Fruit fly (Drosophila melanogaster) whole organism, embryonic: ENCODE results near the gene Hsp70Aa.
"Not testable (repeated sequence)": the region's sequence is repeated elsewhere in the genome, so short reads cannot be mapped to it uniquely, and the experiment has no call there.

Source experiments
- Ada2b ChIP-seq: fragments of 200-800 bp; sonication (Bioruptor generic); IDR thresholded peaks from 2 replicates; pipeline ENCODE4 v1.3.6; 2022; ENCODE audit warnings: missing biosample characterization, missing genetic modification characterization
- Blimp-1 ChIP-seq: fragments of 200-800 bp; sonication (Bioruptor generic); optimal IDR thresholded peaks from 3 replicates; lab custom pipeline; 2018; ENCODE audit warnings: missing biosample characterization, missing genetic modification characterization, mild to moderate bottlenecking, moderate library complexity, missing genetic modification reagents
- CG10147 ChIP-seq: fragments of 200-800 bp; sonication (Bioruptor generic); optimal IDR thresholded peaks from 2 replicates; lab custom pipeline; 2019; ENCODE audit warnings: missing biosample characterization, mild to moderate bottlenecking, missing genetic modification characterization, moderate library complexity
- CG10209 ChIP-seq: fragments of 200-800 bp; sonication (Bioruptor generic); optimal IDR thresholded peaks from 3 replicates; lab custom pipeline; 2017; ENCODE audit warnings: missing biosample characterization, mild to moderate bottlenecking, missing genetic modification characterization, missing genetic modification reagents
- CG11504 ChIP-seq: fragments of 200-800 bp; sonication (Bioruptor generic); optimal IDR thresholded peaks from 3 replicates; lab custom pipeline; 2019; ENCODE audit warnings: missing biosample characterization, mild to moderate bottlenecking, missing genetic modification characterization, moderate library complexity
- CG13775 ChIP-seq: fragments of 200-800 bp; sonication (Bioruptor generic); optimal IDR thresholded peaks from 3 replicates; lab custom pipeline; 2017; ENCODE audit warnings: missing biosample characterization, mild to moderate bottlenecking, missing genetic modification characterization
- CG14965 ChIP-seq: fragments of 200-800 bp; sonication (Bioruptor generic); optimal IDR thresholded peaks from 2 replicates; lab custom pipeline; 2016; ENCODE audit warnings: missing biosample characterization, missing genetic modification characterization, borderline replicate concordance
- CG15011 ChIP-seq: fragments of 200-800 bp; sonication (Bioruptor generic); optimal IDR thresholded peaks from 3 replicates; lab custom pipeline; 2018; ENCODE audit warnings: missing biosample characterization, mild to moderate bottlenecking, missing genetic modification characterization
- CG2199 ChIP-seq: fragments of 200-800 bp; sonication (Bioruptor generic); IDR thresholded peaks from 3 replicates; pipeline ENCODE4 v1.3.6; 2022; ENCODE audit warnings: missing biosample characterization, missing genetic modification characterization
- CG31388 ChIP-seq: fragments of 200-800 bp; sonication (Bioruptor generic); optimal IDR thresholded peaks from 2 replicates; lab custom pipeline; 2016; ENCODE audit warnings: missing biosample characterization, missing genetic modification characterization
- CG3847 ChIP-seq: fragments of 200-800 bp; sonication (Bioruptor generic); IDR thresholded peaks from 2 replicates; pipeline ENCODE4 v1.3.6; 2022; ENCODE audit warnings: missing biosample characterization, missing genetic modification characterization
- CG5245 ChIP-seq: fragments of 200-800 bp; sonication (Bioruptor generic); optimal IDR thresholded peaks from 3 replicates; lab custom pipeline; 2016; ENCODE audit warnings: missing biosample characterization, missing genetic modification characterization
- CG7271 ChIP-seq: fragments of 200-800 bp; sonication (Bioruptor generic); optimal IDR thresholded peaks from 2 replicates; lab custom pipeline; 2018; ENCODE audit warnings: missing biosample characterization, mild to moderate bottlenecking, missing genetic modification characterization, moderate library complexity
- CG8478 ChIP-seq: fragments of >200 bp; optimal IDR thresholded peaks from 2 replicates; lab custom pipeline; 2018
- CrebB ChIP-seq: fragments of 200-800 bp; sonication (Bioruptor generic); optimal IDR thresholded peaks from 3 replicates; lab custom pipeline; 2018; ENCODE audit warnings: missing biosample characterization, mild to moderate bottlenecking, missing genetic modification characterization
- D ChIP-seq, 2 experiments: fragments of 200-800 bp in 1 of 2; fragments of >200 bp in 1 of 2; sonication (Bioruptor generic) in 1 of 2; optimal IDR thresholded peaks; 2 replicates in 1 of 2; 3 replicates in 1 of 2; lab custom pipeline; 2017; ENCODE audit warnings: mild to moderate bottlenecking in 1 of 2, missing biosample characterization in 1 of 2, missing genetic modification characterization in 1 of 2, missing genetic modification reagents in 1 of 2
- Deaf1 ChIP-seq: fragments of 200-800 bp; optimal IDR thresholded peaks from 3 replicates; lab custom pipeline; 2019; ENCODE audit warnings: missing biosample characterization, mild to moderate bottlenecking, missing genetic modification characterization, moderate library complexity
- Dref ChIP-seq: fragments of 200-800 bp; sonication (Bioruptor generic); IDR thresholded peaks from 2 replicates; pipeline ENCODE4 v1.3.6; 2022; ENCODE audit warnings: missing biosample characterization, missing genetic modification characterization
- Drgx ChIP-seq: fragments of 200-800 bp; sonication (Bioruptor generic); IDR thresholded peaks from 2 replicates; pipeline ENCODE4 v1.3.6; 2022; ENCODE audit warnings: missing biosample characterization, missing genetic modification characterization
- Elba2 ChIP-seq: fragments of 200-800 bp; sonication (Bioruptor generic); optimal IDR thresholded peaks from 3 replicates; lab custom pipeline; 2016; ENCODE audit warnings: missing biosample characterization, missing genetic modification characterization
- MESR4 ChIP-seq: fragments of 200-800 bp; sonication (Bioruptor generic); optimal IDR thresholded peaks from 2 replicates; lab custom pipeline; 2018; ENCODE audit warnings: missing biosample characterization, mild to moderate bottlenecking, missing genetic modification characterization, moderate library complexity
- Max ChIP-seq: fragments of 200-800 bp; sonication (Bioruptor generic); optimal IDR thresholded peaks from 2 replicates; lab custom pipeline; 2016; ENCODE audit warnings: missing biosample characterization, mild to moderate bottlenecking, missing genetic modification characterization
- Med ChIP-seq: fragments of 200-800 bp; sonication (Bioruptor generic); peaks from one replicate; lab custom pipeline; 2016; ENCODE audit warnings: missing biosample characterization, missing genetic modification characterization, mild to moderate bottlenecking, inconsistent platforms, moderate library complexity
- Nf-YB ChIP-seq: fragments of 200-800 bp; sonication (Bioruptor generic); optimal IDR thresholded peaks from 3 replicates; lab custom pipeline; 2019; ENCODE audit warnings: missing biosample characterization, mild to moderate bottlenecking, missing genetic modification characterization, moderate library complexity
- Nf-YC ChIP-seq: fragments of 200-800 bp; optimal IDR thresholded peaks from 3 replicates; lab custom pipeline; 2019; ENCODE audit warnings: missing biosample characterization, mild to moderate bottlenecking, missing genetic modification characterization, moderate library complexity
- Sox100B ChIP-seq: fragments of 200-800 bp; sonication (Bioruptor generic); optimal IDR thresholded peaks from 3 replicates; lab custom pipeline; 2018; ENCODE audit warnings: missing biosample characterization, mild to moderate bottlenecking, missing genetic modification characterization
- Sry-β ChIP-seq: fragments of 200-800 bp; sonication (Bioruptor generic); optimal IDR thresholded peaks from 2 replicates; lab custom pipeline; 2018; ENCODE audit warnings: missing biosample characterization, mild to moderate bottlenecking, missing genetic modification characterization, moderate library complexity
- Sry-δ ChIP-seq: fragments of 200-800 bp; sonication (Bioruptor generic); optimal IDR thresholded peaks from 2 replicates; lab custom pipeline; 2016; ENCODE audit warnings: missing biosample characterization, missing genetic modification characterization
- cg ChIP-seq: fragments of 200-800 bp; sonication (Bioruptor generic); optimal IDR thresholded peaks from 3 replicates; lab custom pipeline; 2019; ENCODE audit warnings: missing biosample characterization, mild to moderate bottlenecking, missing genetic modification characterization, moderate library complexity
- dmrt11E ChIP-seq: fragments of 200-800 bp; sonication (Bioruptor generic); optimal IDR thresholded peaks from 3 replicates; lab custom pipeline; 2018; ENCODE audit warnings: missing biosample characterization, mild to moderate bottlenecking, missing genetic modification characterization, moderate library complexity
- kay ChIP-seq: fragments of 200-800 bp; sonication (Bioruptor generic); optimal IDR thresholded peaks from 2 replicates; lab custom pipeline; 2016; ENCODE audit warnings: missing biosample characterization, missing genetic modification characterization
- nerfin-1 ChIP-seq: fragments of 200-800 bp; sonication (Bioruptor generic); optimal IDR thresholded peaks from 3 replicates; lab custom pipeline; 2019; ENCODE audit warnings: missing biosample characterization, mild to moderate bottlenecking, missing genetic modification characterization, moderate library complexity
- pnt ChIP-seq: fragments of 200-800 bp; sonication (Bioruptor generic); optimal IDR thresholded peaks from 3 replicates; lab custom pipeline; 2016; ENCODE audit warnings: missing biosample characterization, missing genetic modification characterization
- run ChIP-seq: fragments of 200-800 bp; sonication (Bioruptor generic); optimal IDR thresholded peaks from 3 replicates; lab custom pipeline; 2018; ENCODE audit warnings: missing biosample characterization, mild to moderate bottlenecking, missing genetic modification characterization
- schlank ChIP-seq: fragments of 200-800 bp; sonication (Bioruptor generic); optimal IDR thresholded peaks from 2 replicates; lab custom pipeline; 2018; ENCODE audit warnings: missing biosample characterization, mild to moderate bottlenecking, missing genetic modification characterization
- scrt ChIP-seq: fragments of 200-800 bp; sonication (Bioruptor generic); optimal IDR thresholded peaks from 2 replicates; lab custom pipeline; 2018; ENCODE audit warnings: missing biosample characterization, mild to moderate bottlenecking, missing genetic modification characterization, moderate library complexity
- tll ChIP-seq, 2 experiments: fragments of 200-800 bp in 1 of 2; fragments of >200 bp in 1 of 2; sonication (Bioruptor generic) in 1 of 2; optimal IDR thresholded peaks; 2 replicates each; lab custom pipeline; 2017 to 2019; ENCODE audit warnings: missing biosample characterization in 2 of 2, missing genetic modification characterization in 2 of 2, mild to moderate bottlenecking in 1 of 2, moderate library complexity in 1 of 2
- zen ChIP-seq: fragments of 200-800 bp; sonication (Bioruptor generic); optimal IDR thresholded peaks from 3 replicates; lab custom pipeline; 2018; ENCODE audit warnings: missing biosample characterization, mild to moderate bottlenecking, missing genetic modification characterization, moderate library complexity

The Hsp70Aa gene

DNA sequence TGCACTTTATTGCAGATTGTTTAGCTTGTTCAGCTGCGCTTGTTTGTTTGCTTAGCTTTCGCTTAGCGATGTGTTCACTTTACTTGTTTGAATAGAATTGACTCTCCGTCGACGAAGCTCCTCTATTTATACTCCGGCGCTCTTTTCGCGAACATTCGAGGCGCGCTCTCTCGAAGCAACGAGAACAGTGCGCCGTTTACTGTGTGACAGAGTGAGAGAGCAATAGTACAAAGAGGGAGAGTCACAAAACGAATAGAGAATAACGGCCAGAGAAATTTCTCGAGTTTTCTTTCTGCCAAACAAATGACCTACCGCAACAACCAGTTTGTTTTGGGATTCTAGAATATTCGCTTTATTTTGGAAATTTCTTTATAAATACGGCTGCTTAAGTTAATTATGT is at the start of gene Hsp70Aa:
TSS of gene Hsp70Aa (minus strand) at position 101 of the 400 bp plus-strand sequence.
- not testable (repeated sequence) for TF ChIP-seq Sry-δ (GFP tag; lab: Kevin White, UChicago); CG8478 (lab: Kevin White, UChicago); CG14965 (GFP tag; lab: Kevin White, UChicago)

DNA sequence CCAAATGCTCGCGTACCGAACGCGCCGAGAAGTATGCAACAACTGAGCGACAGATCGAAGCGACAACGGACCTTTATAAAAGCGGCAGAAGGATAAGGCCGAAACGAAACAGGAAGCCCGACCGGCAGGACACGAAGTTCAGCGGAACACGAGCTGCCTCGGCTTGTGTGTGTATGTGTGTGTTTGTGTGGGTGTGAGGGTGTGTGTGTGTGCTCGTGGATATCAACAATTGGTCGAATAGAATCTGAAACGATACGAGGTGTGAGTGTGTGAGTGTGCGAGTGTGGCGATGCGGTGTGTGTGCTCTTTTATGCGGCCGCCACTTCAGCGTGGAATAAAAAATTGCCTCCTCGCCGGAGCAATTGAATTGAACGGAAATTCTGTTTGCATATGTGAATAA is 49.1 kb upstream of the Hsp70Aa start, which contains the start of gene Tk:
TSS of gene Tk (minus strand) at position 57 of the 400 bp plus-strand sequence.
- peak; percentile 79 for TF ChIP-seq Nf-YB (GFP tag; lab: Kevin White, UChicago)
- TF ChIP-seq scrt (GFP tag; lab: Kevin White, UChicago): peak; percentile 51
- peak; percentile 27 for TF ChIP-seq D (optimal IDR thresholded peaks at IDR 0.05; lab: Kevin White, UChicago)
- TF ChIP-seq D (GFP tag; optimal IDR thresholded peaks at IDR 0.05; lab: Kevin White, UChicago): no peak
- TF ChIP-seq Nf-YC (tag; lab: Kevin White, UChicago): peak; percentile 94
- no peak for TF ChIP-seq kay (GFP tag; lab: Kevin White, UChicago)
- peak; percentile 63 for TF ChIP-seq cg (GFP tag; lab: Kevin White, UChicago)
- TF ChIP-seq Deaf1 (tag; lab: Kevin White, UChicago): peak; percentile 96
- TF ChIP-seq nerfin-1 (tag; lab: Kevin White, UChicago): no peak
- no peak for TF ChIP-seq CG15011 (GFP tag; lab: Kevin White, UChicago)
- no peak for TF ChIP-seq schlank (tag; lab: Kevin White, UChicago)
- TF ChIP-seq pnt (GFP tag; lab: Kevin White, UChicago): no peak
- peak; percentile 25 for TF ChIP-seq CG11504 (tag; lab: Kevin White, UChicago)
- no peak for TF ChIP-seq CG5245 (GFP tag; lab: Kevin White, UChicago)
- peak; percentile 4 for TF ChIP-seq Blimp-1 (GFP tag; lab: Kevin White, UChicago)
- TF ChIP-seq CG7271 (tag; lab: Kevin White, UChicago): no peak

DNA sequence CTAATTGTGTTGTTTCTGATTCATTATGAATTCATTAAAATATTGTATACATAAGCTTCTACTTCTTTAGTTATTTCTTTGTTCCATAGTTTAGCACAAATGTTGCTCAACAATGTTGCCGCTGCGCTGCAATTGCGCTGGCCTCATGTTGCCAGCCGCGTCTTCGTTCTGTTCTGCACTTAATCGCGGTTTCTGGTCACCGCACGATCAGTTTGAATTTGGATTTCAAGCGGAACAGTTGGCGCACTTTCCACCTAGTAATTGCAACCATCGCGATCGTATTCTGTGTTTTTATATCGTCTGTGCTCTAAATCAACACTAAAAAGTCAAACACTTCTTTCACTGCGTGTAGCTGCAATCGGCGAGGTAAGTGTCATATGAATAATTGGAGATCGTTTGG is 42.7 kb upstream of the Hsp70Aa start, which contains the start of gene Ect3:
TSS of gene Ect3 (plus strand) at position 205 of the 400 bp plus-strand sequence.
- TF ChIP-seq zen (tag; lab: Kevin White, UChicago) (peak; percentile 5), Deaf1 (tag; lab: Kevin White, UChicago) (peak; percentile 32), CG2199 (GFP tag; lab: Robert Waterston, UW) (peak; percentile 80; the same call in 2 of the 3 replicates), CG11504 (tag; lab: Kevin White, UChicago) (peak; percentile 99), Ada2b (GFP tag; lab: Robert Waterston, UW) (no peak)
- TF ChIP-seq, all 482 proteins: peak for 4

DNA sequence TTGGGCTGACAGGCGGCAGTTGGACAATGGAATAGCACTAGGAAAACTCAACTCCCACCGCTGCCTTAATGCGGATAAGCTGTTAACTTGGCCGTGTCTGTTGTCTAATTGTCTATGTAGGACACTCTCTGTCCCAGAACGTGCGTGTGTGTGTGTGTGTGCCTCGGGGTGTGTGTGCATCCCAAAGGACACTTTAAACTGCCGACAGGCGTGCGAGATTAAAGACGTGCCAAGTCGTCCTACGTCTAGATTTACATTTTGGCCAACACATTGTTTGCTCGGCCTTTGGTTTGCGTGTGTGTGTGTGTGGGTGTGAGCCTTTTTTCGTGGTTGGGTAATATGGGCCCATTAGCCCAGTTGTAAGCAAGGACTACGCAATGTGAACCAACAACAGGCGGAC is 41.8 kb upstream of the Hsp70Aa start:
- no peak for TF ChIP-seq MESR4 (GFP tag; lab: Kevin White, UChicago)
- no peak for TF ChIP-seq CG10209 (GFP tag; lab: Kevin White, UChicago)
- TF ChIP-seq CG13775 (GFP tag; lab: Kevin White, UChicago): no peak
- no peak for TF ChIP-seq run (tag; lab: Kevin White, UChicago)
- TF ChIP-seq Dref (GFP tag; lab: Robert Waterston, UW): no peak
- TF ChIP-seq Med (GFP tag; lab: Kevin White, UChicago): peak; percentile 56
- no peak for TF ChIP-seq Sry-β
- TF ChIP-seq tll (GFP tag; optimal IDR thresholded peaks at IDR 0.05; lab: Kevin White, UChicago): peak in 1 of 2 experiments; percentile 68
- no peak for TF ChIP-seq CG10147 (GFP tag; lab: Kevin White, UChicago)
- TF ChIP-seq Elba2: no peak
- no peak for TF ChIP-seq CG3847 (GFP tag; lab: Robert Waterston, UW)
- TF ChIP-seq Max (GFP tag; lab: Kevin White, UChicago): no peak
- TF ChIP-seq CG31388 (GFP tag; lab: Kevin White, UChicago): no peak
- TF ChIP-seq D (optimal IDR thresholded peaks at IDR 0.05; lab: Kevin White, UChicago): peak; percentile 8
- TF ChIP-seq D (GFP tag; optimal IDR thresholded peaks at IDR 0.05; lab: Kevin White, UChicago): no peak
- no peak for TF ChIP-seq CrebB (tag; lab: Kevin White, UChicago)
- TF ChIP-seq Drgx (GFP tag; lab: Robert Waterston, UW): no peak
- TF ChIP-seq Sox100B (GFP tag; lab: Kevin White, UChicago): no peak
- TF ChIP-seq dmrt11E (tag; lab: Kevin White, UChicago): no peak
- TF ChIP-seq zen (tag; lab: Kevin White, UChicago): peak; percentile 74
